Worm (Caenorhabditis elegans): Measurements from ENCODE around the gene C41A3.2.
A peak's percentile ranks its signal among the peaks of the same experiment; 100 is the strongest.

C41A3.2 gene

ce11 chrX:5450773-5451447 lies 36.8 kb upstream of the C41A3.2 start, which contains the start of gene C25F6.6 (continued):
- TF ChIP-seq hlh-30 (tag; optimal IDR thresholded peaks at IDR 0.05; ENCODE audit: insufficient read depth) (peak; percentile 0), php-3 (GFP tag; IDR thresholded peaks at IDR 0.05) (no peak), vab-7 (GFP tag; IDR thresholded peaks at IDR 0.05) (peak; percentile 57; the same call in 1 of the 2 replicates), madf-5 (GFP tag; IDR thresholded peaks at IDR 0.05) (0 out of 4 replicates have a peak, but pooled peaks of 1 of the 2 experiments have one; percentile 33), daf-19 (GFP tag; conservative IDR thresholded peaks at IDR 0.05) (no peak), nhr-111 (GFP tag; optimal IDR thresholded peaks at IDR 0.05) (no peak), egl-27 (tag; optimal IDR thresholded peaks at IDR 0.05) (no peak), dpl-1 (GFP tag; optimal IDR thresholded peaks at IDR 0.05) (no peak), Y75B8A.6 (GFP tag; IDR thresholded peaks at IDR 0.05) (no peak), ceh-32 (tag; optimal IDR thresholded peaks at IDR 0.05; ENCODE audit: poor library complexity) (no peak), nhr-76 (tag; optimal IDR thresholded peaks at IDR 0.05) (no peak), zfp-2 (tag; optimal IDR thresholded peaks at IDR 0.05) (no peak), lim-7 (GFP tag; IDR thresholded peaks at IDR 0.05) (peak; percentile 84), zag-1 (tag; optimal IDR thresholded peaks at IDR 0.05) (no peak), nhr-6 (tag; optimal IDR thresholded peaks at IDR 0.05) (peak; percentile 63), ceh-82 (tag; optimal IDR thresholded peaks at IDR 0.05) (no peak), ztf-7 (tag; optimal IDR thresholded peaks at IDR 0.05) (no peak), mdl-1 (tag; optimal IDR thresholded peaks at IDR 0.05) (no peak), ZK546.5 (tag; optimal IDR thresholded peaks at IDR 0.05) (no peak), ZK337.2 (GFP tag; IDR thresholded peaks at IDR 0.05) (no peak), rbr-2 (tag; optimal IDR thresholded peaks at IDR 0.05) (no peak), T26A8.4 (GFP tag; IDR thresholded peaks at IDR 0.05) (no peak), lin-15B (tag; optimal IDR thresholded peaks at IDR 0.05) (no peak), duxl-1 (tag; optimal IDR thresholded peaks at IDR 0.05; ENCODE audit: poor library complexity) (peak; percentile 11), T20F7.1 (GFP tag; optimal IDR thresholded peaks at IDR 0.05) (peak; percentile 18), aha-1 (tag) (peak; percentile 6), zip-11 (GFP tag; IDR thresholded peaks at IDR 0.05) (no peak)

DNA sequence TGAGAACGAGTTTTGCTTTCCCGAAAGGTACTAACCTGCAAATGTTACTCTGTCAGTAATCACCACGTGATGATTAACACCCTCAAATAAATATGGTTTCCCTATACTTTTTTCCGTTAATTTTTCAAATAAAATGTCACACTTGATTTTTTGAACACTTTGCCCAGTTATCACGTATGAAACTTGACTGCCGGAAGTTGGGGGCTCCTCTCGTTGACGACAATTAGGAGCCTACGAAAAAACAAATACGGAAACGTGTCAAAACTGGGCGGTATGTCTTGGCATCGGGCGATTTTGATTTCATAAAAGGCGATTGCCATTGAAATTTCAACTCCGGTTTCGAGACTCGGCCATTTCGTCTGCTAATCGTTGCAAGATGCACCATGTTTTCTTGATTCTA lies 33.8 kb upstream of the C41A3.2 start, which contains the start of gene C25F6.8:
Gene C25F6.8 (plus strand): TSS at position 301 of the 400 bp plus-strand sequence.
- TF ChIP-seq nhr-48 (tag; optimal IDR thresholded peaks at IDR 0.05) (no peak), egl-27 (tag; optimal IDR thresholded peaks at IDR 0.05) (no peak), mdl-1 (tag; optimal IDR thresholded peaks at IDR 0.05) (no peak), unc-130 (GFP tag; optimal IDR thresholded peaks at IDR 0.05) (no peak), ceh-28 (tag; optimal IDR thresholded peaks at IDR 0.05) (no peak), ztf-11 (tag; optimal IDR thresholded peaks at IDR 0.05) (no peak)

ce11 chrX:5447381-5447780 lies 33.2 kb upstream of the C41A3.2 start:
- TF ChIP-seq duxl-1 (tag; optimal IDR thresholded peaks at IDR 0.05; ENCODE audit: poor library complexity) (no peak), mep-1 (tag; optimal IDR thresholded peaks at IDR 0.05) (no peak), mes-2 (tag; optimal IDR thresholded peaks at IDR 0.05; ENCODE audit: poor library complexity, severe bottlenecking) (no peak), unc-62 (GFP tag; optimal IDR thresholded peaks at IDR 0.05 in 1 of 2) (peak in 1 of 2 experiments; percentile 96), unc-62 (tag; optimal IDR thresholded peaks at IDR 0.05) (no peak), snpc-4 (tag; optimal IDR thresholded peaks at IDR 0.05) (no peak), lin-39 (tag; optimal IDR thresholded peaks at IDR 0.05) (no peak)

- TF ChIP-seq tag-97 (GFP tag; IDR thresholded peaks at IDR 0.05) = no peak
- TF ChIP-seq gei-8 (GFP tag; optimal IDR thresholded peaks at IDR 0.05) = no peak
- TF ChIP-seq zip-11 (GFP tag; IDR thresholded peaks at IDR 0.05) = no peak
- TF ChIP-seq set-16 (GFP tag; IDR thresholded peaks at IDR 0.05) = no peak
- no peak for TF ChIP-seq ceh-44 (GFP tag; IDR thresholded peaks at IDR 0.05)
- TF ChIP-seq dmd-8 (GFP tag; IDR thresholded peaks at IDR 0.05) = no peak
- TF ChIP-seq F49E8.2 (tag; optimal IDR thresholded peaks at IDR 0.05; ENCODE audit: borderline replicate concordance) = no peak
- no peak for TF ChIP-seq unc-130 (GFP tag; optimal IDR thresholded peaks at IDR 0.05)
- TF ChIP-seq dmd-6 (GFP tag; IDR thresholded peaks at IDR 0.05) = no peak
Observed at ce11 chrX:5444863-5445262, 30.7 kb upstream of the C41A3.2 start, which contains the start of gene itm-2. TSS of gene itm-2 (plus strand) at chrX:5445163.

Measured in whole organism, L4 larva.